Fruit fly (Drosophila melanogaster) whole organism, embryonic: ENCODE results near the gene SelT.

Experiments
- Bdp1 ChIP-seq: fragments of 200-800 bp; sonication (Bioruptor generic); optimal IDR thresholded peaks from 3 replicates; lab custom pipeline; 2016; ENCODE audit warnings: missing biosample characterization, missing genetic modification characterization
- CG10321 ChIP-seq: fragments of 200-800 bp; sonication (Bioruptor generic); IDR thresholded peaks from 2 replicates; pipeline ENCODE4 v1.3.6; 2022; ENCODE audit warnings: missing biosample characterization, missing genetic modification characterization
- CG10366 ChIP-seq: fragments of 200-800 bp; sonication (Bioruptor generic); IDR thresholded peaks from 2 replicates; pipeline ENCODE4 v1.3.6; 2022; ENCODE audit warnings: missing biosample characterization, missing genetic modification characterization
- CG12104 ChIP-seq: fragments of 200-800 bp; sonication (Bioruptor generic); optimal IDR thresholded peaks from 3 replicates; lab custom pipeline; 2016; ENCODE audit warnings: missing biosample characterization, missing genetic modification characterization
- CG12155 ChIP-seq: fragments of 200-800 bp; sonication (Bioruptor generic); optimal IDR thresholded peaks from 3 replicates; lab custom pipeline; 2016; ENCODE audit warnings: missing biosample characterization, missing genetic modification characterization
- CG13123 ChIP-seq: fragments of 200-800 bp; sonication (Bioruptor generic); optimal IDR thresholded peaks from 2 replicates; lab custom pipeline; 2016; ENCODE audit warnings: missing biosample characterization, missing genetic modification characterization
- CG13287 ChIP-seq: fragments of 200-800 bp; sonication (Bioruptor generic); IDR thresholded peaks from 2 replicates; pipeline ENCODE4 v1.3.6; 2022; ENCODE audit warnings: missing biosample characterization, missing genetic modification characterization; ENCODE audit not compliant: partially characterized antibody
- CG14014 ChIP-seq: fragments of 200-800 bp; sonication (Bioruptor generic); IDR thresholded peaks from 2 replicates; pipeline ENCODE4 v1.3.6; 2022; ENCODE audit warnings: missing biosample characterization, missing genetic modification characterization
- CG16815 ChIP-seq: fragments of 200-800 bp; sonication (Bioruptor generic); optimal IDR thresholded peaks from 3 replicates; lab custom pipeline; 2017; ENCODE audit warnings: missing biosample characterization, mild to moderate bottlenecking, missing genetic modification characterization
- CG17829 ChIP-seq: fragments of 200-800 bp; optimal IDR thresholded peaks from 2 replicates; lab custom pipeline; 2019; ENCODE audit warnings: missing biosample characterization, mild to moderate bottlenecking, missing genetic modification characterization, moderate library complexity
- CG2120 ChIP-seq: fragments of 200-800 bp; sonication (Bioruptor generic); optimal IDR thresholded peaks from 3 replicates; lab custom pipeline; 2016; ENCODE audit warnings: missing biosample characterization, missing genetic modification characterization
- CG2889 ChIP-seq: fragments of 200-800 bp; sonication (Bioruptor generic); IDR thresholded peaks from 3 replicates; pipeline ENCODE4 v1.3.6; 2022; ENCODE audit warnings: missing biosample characterization, missing genetic modification characterization
- CG3163 ChIP-seq: fragments of 200-800 bp; sonication (Bioruptor generic); optimal IDR thresholded peaks from 3 replicates; lab custom pipeline; 2016; ENCODE audit warnings: missing biosample characterization, missing genetic modification characterization
- CG32772 ChIP-seq: fragments of 200-800 bp; sonication (Bioruptor generic); IDR thresholded peaks from 2 replicates; pipeline ENCODE4 v1.3.6; 2022; ENCODE audit warnings: missing biosample characterization, missing genetic modification characterization
- CG3838 ChIP-seq: fragments of 200-800 bp; sonication (Bioruptor generic); optimal IDR thresholded peaks from 3 replicates; lab custom pipeline; 2016; ENCODE audit warnings: missing biosample characterization, missing genetic modification characterization
- CG6683 ChIP-seq: fragments of 200-800 bp; sonication (Bioruptor generic); optimal IDR thresholded peaks from 2 replicates; lab custom pipeline; 2017; ENCODE audit warnings: missing biosample characterization, mild to moderate bottlenecking, missing genetic modification characterization, missing genetic modification reagents
- CG7928 ChIP-seq: fragments of 200-800 bp; sonication (Bioruptor generic); optimal IDR thresholded peaks from 2 replicates; lab custom pipeline; 2017; ENCODE audit warnings: missing biosample characterization, mild to moderate bottlenecking, missing genetic modification characterization
- CG9727 ChIP-seq: fragments of 200-800 bp; sonication (Bioruptor generic); optimal IDR thresholded peaks from 3 replicates; lab custom pipeline; 2017; ENCODE audit warnings: missing biosample characterization, mild to moderate bottlenecking, missing genetic modification characterization
- CG9817 ChIP-seq: fragments of 200-800 bp; sonication (Bioruptor generic); optimal IDR thresholded peaks from 2 replicates; lab custom pipeline; 2018; ENCODE audit warnings: missing biosample characterization, mild to moderate bottlenecking, missing genetic modification characterization, moderate library complexity
- CG9876 ChIP-seq: fragments of 200-800 bp; sonication (Bioruptor generic); optimal IDR thresholded peaks from 2 replicates; lab custom pipeline; 2016; ENCODE audit warnings: missing biosample characterization, missing genetic modification characterization
- Doc2 ChIP-seq: fragments of 200-800 bp; sonication (Bioruptor generic); IDR thresholded peaks from 2 replicates; pipeline ENCODE4 v1.3.6; 2022; ENCODE audit warnings: missing biosample characterization, missing genetic modification characterization
- Ets97D ChIP-seq: fragments of 200-800 bp; sonication (Bioruptor generic); optimal IDR thresholded peaks from 3 replicates; lab custom pipeline; 2016; ENCODE audit warnings: missing biosample characterization, missing genetic modification characterization
- Fer1 ChIP-seq: fragments of 200-800 bp; sonication (Bioruptor generic); optimal IDR thresholded peaks from 2 replicates; lab custom pipeline; 2017; ENCODE audit warnings: missing biosample characterization, mild to moderate bottlenecking, missing genetic modification characterization
- Fer2 ChIP-seq: fragments of 200-800 bp; sonication (Bioruptor generic); optimal IDR thresholded peaks from 2 replicates; lab custom pipeline; 2018; ENCODE audit warnings: missing biosample characterization, mild to moderate bottlenecking, missing genetic modification characterization, moderate library complexity
- HLH4C ChIP-seq: fragments of 200-800 bp; sonication (Bioruptor generic); IDR thresholded peaks from 3 replicates; pipeline ENCODE4 v1.3.6; 2022; ENCODE audit warnings: missing biosample characterization, missing genetic modification characterization; ENCODE audit not compliant: partially characterized antibody
- Hr3 ChIP-seq: fragments of 200-800 bp; sonication (Bioruptor generic); optimal IDR thresholded peaks from 3 replicates; lab custom pipeline; 2016; ENCODE audit warnings: missing biosample characterization, missing genetic modification characterization
- Hr39 ChIP-seq: fragments of >200 bp; optimal IDR thresholded peaks from 2 replicates; lab custom pipeline; 2017
- Hr51 ChIP-seq, 2 experiments: fragments of 200-800 bp; sonication (Bioruptor generic); optimal IDR thresholded peaks; 2 replicates in 1 of 2; 3 replicates in 1 of 2; lab custom pipeline; 2016 to 2018; ENCODE audit warnings: missing biosample characterization in 2 of 2, missing genetic modification characterization in 2 of 2, mild to moderate bottlenecking in 1 of 2, moderate library complexity in 1 of 2
- Nf-YC ChIP-seq: fragments of 200-800 bp; optimal IDR thresholded peaks from 3 replicates; lab custom pipeline; 2019; ENCODE audit warnings: missing biosample characterization, mild to moderate bottlenecking, missing genetic modification characterization, moderate library complexity
- NfI ChIP-seq: fragments of 200-800 bp; sonication (Bioruptor generic); optimal IDR thresholded peaks from 3 replicates; lab custom pipeline; 2018; ENCODE audit warnings: missing biosample characterization, mild to moderate bottlenecking, missing genetic modification characterization, moderate library complexity
- Oaz ChIP-seq: fragments of 200-800 bp; sonication (Bioruptor generic); IDR thresholded peaks from 2 replicates; pipeline ENCODE4 v1.3.6; 2022; ENCODE audit warnings: missing biosample characterization, missing genetic modification characterization
- Ptx1 ChIP-seq: fragments of 200-800 bp; sonication (Bioruptor generic); IDR thresholded peaks from 2 replicates; pipeline ENCODE4 v1.3.6; 2022; ENCODE audit warnings: missing biosample characterization, missing genetic modification characterization
- Ravus ChIP-seq: fragments of 200-800 bp; sonication (Bioruptor generic); IDR thresholded peaks from 2 replicates; pipeline ENCODE4 v1.3.6; 2022; ENCODE audit warnings: missing biosample characterization, missing genetic modification characterization
- Rx ChIP-seq: fragments of 200-800 bp; sonication (Bioruptor generic); IDR thresholded peaks from 2 replicates; pipeline ENCODE4 v1.3.6; 2022; ENCODE audit warnings: missing biosample characterization, missing genetic modification characterization
- Tbp ChIP-seq: fragments of >200 bp; optimal IDR thresholded peaks from 2 replicates; lab custom pipeline; 2018; ENCODE audit warnings: missing biosample characterization, missing genetic modification characterization
- amos ChIP-seq: fragments of 200-800 bp; sonication (Bioruptor generic); IDR thresholded peaks from 2 replicates; pipeline ENCODE4 v1.3.6; 2022; ENCODE audit warnings: missing biosample characterization, missing genetic modification characterization; ENCODE audit not compliant: partially characterized antibody
- aop ChIP-seq: fragments of 200-800 bp; sonication (Bioruptor generic); IDR thresholded peaks from 2 replicates; pipeline ENCODE4 v1.3.6; 2022; ENCODE audit warnings: missing biosample characterization, missing genetic modification characterization
- chinmo ChIP-seq: fragments of 200-800 bp; sonication (Bioruptor generic); IDR thresholded peaks from 4 replicates; pipeline ENCODE4 v1.3.6; 2022; ENCODE audit warnings: missing biosample characterization, missing genetic modification characterization; ENCODE audit not compliant: partially characterized antibody
- crol ChIP-seq: fragments of 200-800 bp; sonication (Bioruptor generic); IDR thresholded peaks from 2 replicates; pipeline ENCODE4 v1.3.6; 2022; ENCODE audit warnings: missing biosample characterization, missing genetic modification characterization
- dmrt99B ChIP-seq: fragments of 200-800 bp; sonication (Bioruptor generic); optimal IDR thresholded peaks from 2 replicates; lab custom pipeline; 2018; ENCODE audit warnings: missing biosample characterization, mild to moderate bottlenecking, missing genetic modification characterization, moderate library complexity
- gcm2 ChIP-seq: fragments of 200-800 bp; sonication (Bioruptor generic); optimal IDR thresholded peaks from 2 replicates; lab custom pipeline; 2016; ENCODE audit warnings: missing biosample characterization, missing genetic modification characterization
- hth ChIP-seq: fragments of >200 bp; optimal IDR thresholded peaks from 2 replicates; lab custom pipeline; 2017; ENCODE audit warnings: inconsistent platforms
- lab ChIP-seq: fragments of 200-800 bp; sonication (Bioruptor generic); optimal IDR thresholded peaks from 3 replicates; lab custom pipeline; 2017; ENCODE audit warnings: missing biosample characterization, missing genetic modification characterization, mild to moderate bottlenecking, moderate library complexity, missing genetic modification reagents
- mirr ChIP-seq: fragments of 200-800 bp; sonication (Bioruptor generic); optimal IDR thresholded peaks from 3 replicates; lab custom pipeline; 2018; ENCODE audit warnings: missing biosample characterization, mild to moderate bottlenecking, missing genetic modification characterization
- nerfin-1 ChIP-seq: fragments of 200-800 bp; sonication (Bioruptor generic); optimal IDR thresholded peaks from 3 replicates; lab custom pipeline; 2019; ENCODE audit warnings: missing biosample characterization, mild to moderate bottlenecking, missing genetic modification characterization, moderate library complexity
- nerfin-2 ChIP-seq: fragments of 200-800 bp; sonication (Bioruptor generic); IDR thresholded peaks from 2 replicates; pipeline ENCODE4 v1.3.6; 2022; ENCODE audit warnings: missing biosample characterization, missing genetic modification characterization; ENCODE audit not compliant: partially characterized antibody
- peb ChIP-seq: fragments of 200-800 bp; sonication (Bioruptor generic); IDR thresholded peaks from 2 replicates; pipeline ENCODE4 v1.3.6; 2022; ENCODE audit warnings: missing biosample characterization, missing genetic modification characterization
- pfk ChIP-seq: fragments of 200-800 bp; sonication (Bioruptor generic); optimal IDR thresholded peaks from 2 replicates; lab custom pipeline; 2018; ENCODE audit warnings: missing biosample characterization, mild to moderate bottlenecking, missing genetic modification characterization, moderate library complexity
- pnt ChIP-seq: fragments of 200-800 bp; sonication (Bioruptor generic); optimal IDR thresholded peaks from 3 replicates; lab custom pipeline; 2016; ENCODE audit warnings: missing biosample characterization, missing genetic modification characterization
- repo ChIP-seq: fragments of 200-800 bp; sonication (Bioruptor generic); optimal IDR thresholded peaks from 2 replicates; lab custom pipeline; 2016; ENCODE audit warnings: missing biosample characterization, missing genetic modification characterization
- sc ChIP-seq, 3 experiments: fragments of >200 bp in 2 of 3; fragments of 200-800 bp in 1 of 3; sonication (Bioruptor generic) in 1 of 3; optimal IDR thresholded peaks; 2 replicates in 2 of 3; 3 replicates in 1 of 3; lab custom pipeline; 2017; ENCODE audit warnings: mild to moderate bottlenecking in 1 of 3, missing biosample characterization in 1 of 3, missing genetic modification characterization in 1 of 3, missing genetic modification reagents in 1 of 3

SelT gene

dm6 chr2L:5010784-5011260 is at the start of gene SelT, which contains the start of the genes CG31917 and Tfb5 (continued):
- TF ChIP-seq pfk (GFP tag; lab: Kevin White, UChicago) (no peak), CG14014 (no peak), Hr51 (GFP tag; optimal IDR thresholded peaks at IDR 0.05; lab: Kevin White, UChicago) (peak; percentile 57 to 65), Tbp (no peak), Bdp1 (GFP tag; lab: Kevin White, UChicago) (no peak), CG2120 (peak; percentile 85), Hr3 (peak; percentile 53), NfI (peak; percentile 59), HLH4C (GFP tag; lab: Robert Waterston, UW) (peak; percentile 65), Rx (GFP tag; lab: Robert Waterston, UW) (no peak), crol (GFP tag; lab: Robert Waterston, UW) (no peak), dmrt99B (tag; lab: Kevin White, UChicago) (no peak), CG3163 (peak; percentile 2), CG13123 (GFP tag; lab: Kevin White, UChicago) (no peak), CG7928 (GFP tag; lab: Kevin White, UChicago) (peak; percentile 46), nerfin-1 (peak; percentile 45), Fer2 (peak; percentile 17), CG12104 (GFP tag; lab: Kevin White, UChicago) (peak; percentile 40), CG12155 (GFP tag; lab: Kevin White, UChicago) (peak; percentile 66), chinmo (no peak), CG6683 (GFP tag; lab: Kevin White, UChicago) (no peak), Doc2 (GFP tag; lab: Robert Waterston, UW) (no peak), CG9817 (tag; lab: Kevin White, UChicago) (peak; percentile 75), CG10321 (GFP tag; lab: Robert Waterston, UW) (no peak), Fer1 (GFP tag; lab: Kevin White, UChicago) (no peak), CG32772 (GFP tag; lab: Robert Waterston, UW) (no peak), CG9727 (GFP tag; lab: Kevin White, UChicago) (peak; percentile 45), Ravus (GFP tag; lab: Robert Waterston, UW) (no peak), lab (GFP tag; lab: Kevin White, UChicago) (no peak), Oaz (GFP tag; lab: Robert Waterston, UW) (no peak), amos (peak; percentile 64), Nf-YC (no peak), Hr39 (lab: Kevin White, UChicago) (no peak), repo (peak; percentile 35), hth (lab: Kevin White, UChicago) (no peak), CG2889 (GFP tag; lab: Robert Waterston, UW) (no peak), CG3838 (GFP tag; lab: Kevin White, UChicago) (peak; percentile 38), pnt (GFP tag; lab: Kevin White, UChicago) (no peak), CG13287 (GFP tag; lab: Robert Waterston, UW) (peak; percentile 85), CG9876 (GFP tag; lab: Kevin White, UChicago) (peak; percentile 21), mirr (no peak), Ets97D (GFP tag; lab: Kevin White, UChicago) (peak; percentile 65), Ptx1 (GFP tag; lab: Robert Waterston, UW) (peak; percentile 56; the same call in 1 of the 2 replicates), nerfin-2 (GFP tag; lab: Robert Waterston, UW) (peak; percentile 37; the same call in 1 of the 2 replicates), gcm2 (GFP tag; lab: Kevin White, UChicago) (no peak), CG17829 (tag; lab: Kevin White, UChicago) (peak; percentile 63), CG10366 (GFP tag; lab: Robert Waterston, UW) (peak; percentile 35; the same call in 1 of the 2 replicates), sc (optimal IDR thresholded peaks at IDR 0.05; lab: Kevin White, UChicago) (no peak), sc (GFP tag; optimal IDR thresholded peaks at IDR 0.05; lab: Kevin White, UChicago) (no peak), CG16815 (GFP tag; lab: Kevin White, UChicago) (no peak), peb (GFP tag; lab: Robert Waterston, UW) (no peak), aop (GFP tag; lab: Robert Waterston, UW) (no peak)
